Fruit fly (Drosophila melanogaster) whole organism, prepupa: ENCODE measurements around the gene Chchd2.
A peak's percentile ranks its signal among the peaks of the same experiment; 100 is the strongest.

Experiments
- Blimp-1 ChIP-seq: fragments of 200-800 bp; sonication (Bioruptor generic); optimal IDR thresholded peaks from 3 replicates; lab custom pipeline; 2017; ENCODE audit warnings: missing biosample characterization, missing genetic modification characterization, mild to moderate bottlenecking, moderate library complexity, missing genetic modification reagents
- CG10631 ChIP-seq: fragments of 200-800 bp; sonication (Bioruptor generic); optimal IDR thresholded peaks from 2 replicates; lab custom pipeline; 2016; ENCODE audit warnings: missing biosample characterization, missing genetic modification characterization
- CG11294 ChIP-seq: fragments of 200-800 bp; sonication (Bioruptor generic); IDR thresholded peaks from 2 replicates; pipeline ENCODE4 v1.3.6; 2022; ENCODE audit warnings: missing biosample characterization, missing genetic modification characterization
- CG11762 ChIP-seq: fragments of 200-800 bp; sonication (Bioruptor generic); optimal IDR thresholded peaks from 3 replicates; lab custom pipeline; 2016; ENCODE audit warnings: missing biosample characterization, missing genetic modification characterization; ENCODE audit not compliant: insufficient read depth
- CG11902 ChIP-seq: fragments of 200-800 bp; sonication (Bioruptor generic); optimal IDR thresholded peaks from 3 replicates; lab custom pipeline; 2016; ENCODE audit warnings: missing biosample characterization, missing genetic modification characterization
- CG15336 ChIP-seq: fragments of 200-800 bp; sonication (Bioruptor generic); IDR thresholded peaks from 2 replicates; pipeline ENCODE4 v1.3.6; 2022; ENCODE audit warnings: missing biosample characterization, missing genetic modification characterization
- CG1621 ChIP-seq: fragments of 200-800 bp; sonication (Bioruptor generic); optimal IDR thresholded peaks from 3 replicates; lab custom pipeline; 2018; ENCODE audit warnings: missing biosample characterization, mild to moderate bottlenecking, missing genetic modification characterization
- CG16779 ChIP-seq: fragments of 200-800 bp; sonication (Bioruptor generic); optimal IDR thresholded peaks from 3 replicates; lab custom pipeline; 2017; ENCODE audit warnings: missing biosample characterization, mild to moderate bottlenecking, missing genetic modification characterization
- CG31627 ChIP-seq: fragments of 200-800 bp; sonication (Bioruptor generic); optimal IDR thresholded peaks from 3 replicates; lab custom pipeline; 2016; ENCODE audit warnings: missing biosample characterization, missing genetic modification characterization
- CG32006 ChIP-seq: fragments of 200-800 bp; sonication (Bioruptor generic); optimal IDR thresholded peaks from 3 replicates; lab custom pipeline; 2017; ENCODE audit warnings: missing biosample characterization, mild to moderate bottlenecking, missing genetic modification characterization
- CG34406 ChIP-seq: fragments of 200-800 bp; sonication (Bioruptor generic); optimal IDR thresholded peaks from 3 replicates; lab custom pipeline; 2016; ENCODE audit warnings: missing biosample characterization, missing genetic modification characterization
- CG3919 ChIP-seq: fragments of 200-800 bp; sonication (Bioruptor generic); optimal IDR thresholded peaks from 3 replicates; lab custom pipeline; 2016; ENCODE audit warnings: missing biosample characterization, missing genetic modification characterization
- CG4318 ChIP-seq: fragments of 200-800 bp; sonication (Bioruptor generic); optimal IDR thresholded peaks from 3 replicates; lab custom pipeline; 2017; ENCODE audit warnings: missing biosample characterization, mild to moderate bottlenecking, missing genetic modification characterization
- CG6163 ChIP-seq: fragments of 200-800 bp; sonication (Bioruptor generic); IDR thresholded peaks from 3 replicates; pipeline ENCODE4 v1.3.6; 2022; ENCODE audit warnings: missing biosample characterization, missing genetic modification characterization
- CG6276 ChIP-seq: fragments of 200-800 bp; sonication (Bioruptor generic); optimal IDR thresholded peaks from 2 replicates; lab custom pipeline; 2017; ENCODE audit warnings: missing biosample characterization, mild to moderate bottlenecking, missing genetic modification characterization
- CG6792 ChIP-seq: fragments of 200-800 bp; sonication (Bioruptor generic); optimal IDR thresholded peaks from 3 replicates; lab custom pipeline; 2016; ENCODE audit warnings: missing biosample characterization, missing genetic modification characterization
- CG6808 ChIP-seq: fragments of 200-800 bp; sonication (Bioruptor generic); optimal IDR thresholded peaks from 3 replicates; lab custom pipeline; 2017; ENCODE audit warnings: missing biosample characterization, missing genetic modification characterization, mild to moderate bottlenecking, moderate library complexity, missing genetic modification reagents
- CG6854 ChIP-seq: fragments of 200-800 bp; sonication (Bioruptor generic); optimal IDR thresholded peaks from 2 replicates; lab custom pipeline; 2017; ENCODE audit warnings: missing biosample characterization, mild to moderate bottlenecking, missing genetic modification characterization
- CG7368 ChIP-seq: fragments of 200-800 bp; sonication (Bioruptor generic); optimal IDR thresholded peaks from 3 replicates; lab custom pipeline; 2016; ENCODE audit warnings: missing biosample characterization, missing genetic modification characterization
- CG8119 ChIP-seq: fragments of 200-800 bp; sonication (Bioruptor generic); IDR thresholded peaks from 3 replicates; pipeline ENCODE4 v1.3.6; 2022; ENCODE audit warnings: missing biosample characterization, missing genetic modification characterization
- CG8319 ChIP-seq: fragments of 200-800 bp; sonication (Bioruptor generic); optimal IDR thresholded peaks from 3 replicates; lab custom pipeline; 2016; ENCODE audit warnings: missing biosample characterization, missing genetic modification characterization
- CG9139 ChIP-seq: fragments of 200-800 bp; sonication (Bioruptor generic); optimal IDR thresholded peaks from 3 replicates; lab custom pipeline; 2017; ENCODE audit warnings: missing biosample characterization, mild to moderate bottlenecking, missing genetic modification characterization
- Eip75B ChIP-seq: fragments of 200-800 bp; sonication (Bioruptor generic); optimal IDR thresholded peaks from 3 replicates; lab custom pipeline; 2016; ENCODE audit warnings: missing biosample characterization, missing genetic modification characterization
- Eip78C ChIP-seq: fragments of 200-800 bp; sonication (Bioruptor generic); peaks from one replicate; lab custom pipeline; 2016; ENCODE audit warnings: missing biosample characterization, missing genetic modification characterization
- Eip93F ChIP-seq: fragments of 200-800 bp; sonication (Bioruptor generic); optimal IDR thresholded peaks from 2 replicates; lab custom pipeline; 2016; ENCODE audit warnings: missing biosample characterization, mild to moderate bottlenecking, missing genetic modification characterization
- Ets21C ChIP-seq: fragments of 200-800 bp; sonication (Bioruptor generic); optimal IDR thresholded peaks from 3 replicates; lab custom pipeline; 2016; ENCODE audit warnings: missing biosample characterization, missing genetic modification characterization
- Ets96B ChIP-seq: fragments of 200-800 bp; optimal IDR thresholded peaks from 2 replicates; lab custom pipeline; 2019; ENCODE audit warnings: missing biosample characterization, mild to moderate bottlenecking, missing genetic modification characterization, moderate library complexity
- Gug ChIP-seq: fragments of 200-800 bp; sonication (Bioruptor generic); IDR thresholded peaks from 2 replicates; pipeline ENCODE4 v1.3.6; 2022; ENCODE audit warnings: missing biosample characterization, missing genetic modification characterization
- Hr39 ChIP-seq: fragments of 200-800 bp; sonication (Bioruptor generic); optimal IDR thresholded peaks from 2 replicates; lab custom pipeline; 2016; ENCODE audit warnings: missing biosample characterization, missing genetic modification characterization
- Hr4 ChIP-seq: fragments of 200-800 bp; sonication (Bioruptor generic); optimal IDR thresholded peaks from 3 replicates; lab custom pipeline; 2016; ENCODE audit warnings: missing biosample characterization, missing genetic modification characterization
- Lpt ChIP-seq: fragments of 200-800 bp; sonication (Bioruptor generic); optimal IDR thresholded peaks from 3 replicates; lab custom pipeline; 2016; ENCODE audit warnings: missing biosample characterization, missing genetic modification characterization
- Met ChIP-seq: fragments of 200-800 bp; sonication (Bioruptor generic); optimal IDR thresholded peaks from 3 replicates; lab custom pipeline; 2016; ENCODE audit warnings: missing biosample characterization, missing genetic modification characterization
- OdsH ChIP-seq: fragments of 200-800 bp; sonication (Bioruptor generic); optimal IDR thresholded peaks from 3 replicates; lab custom pipeline; 2016; ENCODE audit warnings: missing biosample characterization, missing genetic modification characterization
- Smox ChIP-seq: fragments of 200-800 bp; sonication (Bioruptor generic); optimal IDR thresholded peaks from 3 replicates; lab custom pipeline; 2016; ENCODE audit warnings: missing biosample characterization, missing genetic modification characterization
- Sox14 ChIP-seq: fragments of 200-800 bp; sonication (Bioruptor generic); optimal IDR thresholded peaks from 3 replicates; lab custom pipeline; 2016; ENCODE audit warnings: missing biosample characterization, missing genetic modification characterization
- Sox15 ChIP-seq: fragments of 200-800 bp; sonication (Bioruptor generic); optimal IDR thresholded peaks from 3 replicates; lab custom pipeline; 2016; ENCODE audit warnings: missing biosample characterization, missing genetic modification characterization
- achi ChIP-seq: fragments of 200-800 bp; sonication (Bioruptor generic); optimal IDR thresholded peaks from 3 replicates; lab custom pipeline; 2016; ENCODE audit warnings: missing biosample characterization, missing genetic modification characterization
- cyc ChIP-seq: fragments of 200-800 bp; sonication (Bioruptor generic); optimal IDR thresholded peaks from 3 replicates; lab custom pipeline; 2016; ENCODE audit warnings: missing biosample characterization, missing genetic modification characterization
- eg ChIP-seq: fragments of 200-800 bp; sonication (Bioruptor generic); IDR thresholded peaks from 3 replicates; pipeline ENCODE4 v1.3.6; 2022; ENCODE audit warnings: missing biosample characterization, missing genetic modification characterization
- fd85E ChIP-seq: fragments of 200-800 bp; sonication (Bioruptor generic); optimal IDR thresholded peaks from 3 replicates; lab custom pipeline; 2016; ENCODE audit warnings: missing biosample characterization, missing genetic modification characterization
- fkh ChIP-seq: fragments of 200-800 bp; sonication (Bioruptor generic); optimal IDR thresholded peaks from 3 replicates; lab custom pipeline; 2017; ENCODE audit warnings: missing biosample characterization, mild to moderate bottlenecking, missing genetic modification characterization, moderate library complexity
- lz ChIP-seq: fragments of 200-800 bp; sonication (Bioruptor generic); optimal IDR thresholded peaks from 3 replicates; lab custom pipeline; 2016; ENCODE audit warnings: missing biosample characterization, missing genetic modification characterization
- net ChIP-seq: fragments of 200-800 bp; sonication (Bioruptor generic); optimal IDR thresholded peaks from 3 replicates; lab custom pipeline; 2016; ENCODE audit warnings: missing biosample characterization, missing genetic modification characterization
- pdm3 ChIP-seq: fragments of 200-800 bp; sonication (Bioruptor generic); optimal IDR thresholded peaks from 3 replicates; lab custom pipeline; 2016; ENCODE audit warnings: missing biosample characterization, missing genetic modification characterization
- salr ChIP-seq, 2 experiments: fragments of 200-800 bp; sonication (Bioruptor generic); optimal IDR thresholded peaks; 3 replicates each; lab custom pipeline; 2016 to 2018; ENCODE audit warnings: missing biosample characterization in 2 of 2, missing genetic modification characterization in 2 of 2, mild to moderate bottlenecking in 1 of 2
- spab ChIP-seq: fragments of 200-800 bp; sonication (Bioruptor generic); optimal IDR thresholded peaks from 2 replicates; lab custom pipeline; 2017; ENCODE audit warnings: missing biosample characterization, mild to moderate bottlenecking, missing genetic modification characterization, missing genetic modification reagents
- ss ChIP-seq, 2 experiments: fragments of 200-800 bp; sonication (Bioruptor generic); optimal IDR thresholded peaks; 2 replicates in 1 of 2; 3 replicates in 1 of 2; lab custom pipeline; 2017 to 2018; ENCODE audit warnings: mild to moderate bottlenecking in 2 of 2, missing biosample characterization in 2 of 2, missing genetic modification characterization in 2 of 2, moderate library complexity in 1 of 2
- svp ChIP-seq: fragments of 200-800 bp; sonication (Bioruptor generic); peaks from one replicate; lab custom pipeline; 2016; ENCODE audit warnings: missing biosample characterization, missing genetic modification characterization

Gene Chchd2

dm6 chrX:17170484-17170944 lies 21.7 kb downstream of the Chchd2 start (continued):
- TF ChIP-seq lz (GFP tag; lab: Kevin White, UChicago) = peak; percentile 27
- no peak for TF ChIP-seq Ets21C (GFP tag; lab: Kevin White, UChicago)
- TF ChIP-seq ss (GFP tag; optimal IDR thresholded peaks at IDR 0.05; lab: Kevin White, UChicago) = peak; percentile 70 to 77
- TF ChIP-seq CG6163 (GFP tag; lab: Robert Waterston, UW) = peak; percentile 79
- TF ChIP-seq CG31627 (GFP tag; lab: Kevin White, UChicago) = no peak
- TF ChIP-seq fd85E (GFP tag; lab: Kevin White, UChicago) = peak; percentile 47
- peak; percentile 40 for TF ChIP-seq CG9139 (GFP tag; lab: Kevin White, UChicago)
- peak; percentile 25 for TF ChIP-seq CG7368 (GFP tag; lab: Kevin White, UChicago)
- TF ChIP-seq CG11294 (GFP tag; lab: Robert Waterston, UW) = peak; percentile 57
- peak; percentile 58 for TF ChIP-seq CG16779 (tag; lab: Kevin White, UChicago)
- no peak for TF ChIP-seq cyc
- TF ChIP-seq Smox (GFP tag; lab: Kevin White, UChicago) = no peak
- peak; percentile 49 for TF ChIP-seq spab
- peak; percentile 76 for TF ChIP-seq achi (GFP tag; lab: Kevin White, UChicago)
- TF ChIP-seq CG4318 (GFP tag; lab: Kevin White, UChicago) = peak; percentile 57

DNA sequence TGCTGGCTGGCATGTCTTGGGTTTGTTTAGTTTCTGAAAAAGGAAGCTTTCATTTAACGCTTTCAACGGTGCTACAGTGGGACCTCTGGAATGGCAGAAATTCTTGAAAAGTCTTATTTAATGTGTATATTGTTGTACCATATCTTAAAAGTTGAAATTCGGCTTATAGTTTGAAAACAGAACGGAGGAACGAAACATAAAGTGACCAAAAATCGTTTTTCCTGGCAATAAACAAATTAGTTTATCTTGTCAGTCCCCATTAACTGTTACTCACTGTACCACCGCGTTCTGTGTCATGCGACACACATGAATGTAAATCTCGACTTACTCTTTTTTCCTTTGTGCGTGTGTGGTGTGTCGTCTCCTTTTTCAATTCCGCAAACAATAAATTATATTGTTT lies 23.3 kb downstream of the Chchd2 start:
- no peak for TF ChIP-seq CG8319 (GFP tag; lab: Kevin White, UChicago)
- TF ChIP-seq Eip75B (GFP tag; lab: Kevin White, UChicago) = peak; percentile 37
- no peak for TF ChIP-seq Gug
- peak; percentile 19 for TF ChIP-seq CG3919 (GFP tag; lab: Kevin White, UChicago)
- peak; percentile 62 for TF ChIP-seq lz (GFP tag; lab: Kevin White, UChicago)
- no peak for TF ChIP-seq CG6276
- TF ChIP-seq CG32006 (GFP tag; lab: Kevin White, UChicago) = no peak
- peak; percentile 3 for TF ChIP-seq Sox15 (GFP tag; lab: Kevin White, UChicago)
- TF ChIP-seq net = peak; percentile 11
- peak; percentile 69 for TF ChIP-seq Met
- TF ChIP-seq Ets21C (GFP tag; lab: Kevin White, UChicago) = peak; percentile 46
- TF ChIP-seq salr (GFP tag; optimal IDR thresholded peaks at IDR 0.05; lab: Kevin White, UChicago) = no peak
- peak; percentile 17 for TF ChIP-seq OdsH (GFP tag; lab: Kevin White, UChicago)
- peak; percentile 5 for TF ChIP-seq CG11902 (GFP tag; lab: Kevin White, UChicago)
- TF ChIP-seq CG6792 (GFP tag; lab: Kevin White, UChicago) = peak; percentile 43
- no peak for TF ChIP-seq CG11762 (GFP tag; lab: Kevin White, UChicago)
- no peak for TF ChIP-seq CG1621
- TF ChIP-seq CG15336 (GFP tag; lab: Robert Waterston, UW) = no peak
- no peak for TF ChIP-seq Hr4 (GFP tag; lab: Kevin White, UChicago)
- TF ChIP-seq cyc = peak; percentile 69
- no peak for TF ChIP-seq fd85E (GFP tag; lab: Kevin White, UChicago)
- no peak for TF ChIP-seq CG6854
- TF ChIP-seq Blimp-1 (GFP tag; lab: Kevin White, UChicago) = peak; percentile 0
- TF ChIP-seq Lpt = no peak
- TF ChIP-seq CG34406 (GFP tag; lab: Kevin White, UChicago) = peak; percentile 22
- TF ChIP-seq CG6163 (GFP tag; lab: Robert Waterston, UW) = peak; percentile 11; the same call in 1 of the 3 replicates
- TF ChIP-seq CG4318 (GFP tag; lab: Kevin White, UChicago) = no peak
- TF ChIP-seq CG6808 (GFP tag; lab: Kevin White, UChicago) = peak; percentile 33
- peak; percentile 81 for TF ChIP-seq svp (GFP tag; lab: Kevin White, UChicago)
- TF ChIP-seq eg (GFP tag; lab: Robert Waterston, UW) = no peak
- TF ChIP-seq fkh (GFP tag; lab: Kevin White, UChicago) = no peak
- TF ChIP-seq Eip78C (GFP tag; lab: Kevin White, UChicago) = peak; percentile 76
- no peak for TF ChIP-seq Ets96B (tag; lab: Kevin White, UChicago)
- TF ChIP-seq CG7368 (GFP tag; lab: Kevin White, UChicago) = no peak
- peak; percentile 75 for TF ChIP-seq Hr39
- no peak for TF ChIP-seq CG16779 (tag; lab: Kevin White, UChicago)
- no peak for TF ChIP-seq CG8119 (GFP tag; lab: Robert Waterston, UW)
- peak; percentile 1 for TF ChIP-seq spab
- TF ChIP-seq Sox14 (GFP tag; lab: Kevin White, UChicago) = peak; percentile 41
- TF ChIP-seq CG11294 (GFP tag; lab: Robert Waterston, UW) = no peak
- peak; percentile 32 for TF ChIP-seq achi (GFP tag; lab: Kevin White, UChicago)
- TF ChIP-seq pdm3 (GFP tag; lab: Kevin White, UChicago) = peak; percentile 44
- TF ChIP-seq CG10631 (GFP tag; lab: Kevin White, UChicago) = peak; percentile 28
- TF ChIP-seq Eip93F (GFP tag; lab: Kevin White, UChicago) = no peak
